Fruit fly (Drosophila melanogaster): ENCODE results near the gene Las.

The Las gene

dm6 chr3L:20462391-20462790 lies 30.2 kb upstream of the Las start:
- TF ChIP-seq sens-2 (GFP tag; IDR thresholded peaks at IDR 0.05): 0 out of 2 replicates have a peak, but pooled peaks have one; percentile 20
- no peak for TF ChIP-seq CG1647 (GFP tag; optimal IDR thresholded peaks at IDR 0.05)
- no peak for TF ChIP-seq CG9609 (GFP tag; optimal IDR thresholded peaks at IDR 0.05)
- no peak for TF ChIP-seq knrl (GFP tag; IDR thresholded peaks at IDR 0.05; ENCODE audit: partially characterized antibody)
- TF ChIP-seq Antp (GFP tag; optimal IDR thresholded peaks at IDR 0.05): no peak
- TF ChIP-seq br (optimal IDR thresholded peaks at IDR 0.05): no peak
- TF ChIP-seq Blimp-1 (GFP tag; optimal IDR thresholded peaks at IDR 0.05): no peak
- no peak for TF ChIP-seq CG14014 (GFP tag; IDR thresholded peaks at IDR 0.05)
- TF ChIP-seq CG34376 (GFP tag; optimal IDR thresholded peaks at IDR 0.05): peak; percentile 25
- no peak for TF ChIP-seq C15 (GFP tag; IDR thresholded peaks at IDR 0.05)
- TF ChIP-seq vvl (GFP tag; IDR thresholded peaks at IDR 0.05): no peak
- TF ChIP-seq slou (GFP tag; optimal IDR thresholded peaks at IDR 0.05): no peak
- no peak for TF ChIP-seq CG17361 (GFP tag; IDR thresholded peaks at IDR 0.05)
- TF ChIP-seq CG12942 (GFP tag; optimal IDR thresholded peaks at IDR 0.05): no peak
- no peak for TF ChIP-seq MBD-R2 (GFP tag; IDR thresholded peaks at IDR 0.05)
- peak; percentile 16 for TF ChIP-seq CG8388 (GFP tag; optimal IDR thresholded peaks at IDR 0.05)
- TF ChIP-seq CG13894 (tag; optimal IDR thresholded peaks at IDR 0.05): no peak
- TF ChIP-seq Adf1 (GFP tag; IDR thresholded peaks at IDR 0.05): no peak
- TF ChIP-seq CG16779 (GFP tag; IDR thresholded peaks at IDR 0.05): no peak
- TF ChIP-seq Dad (GFP tag; optimal IDR thresholded peaks at IDR 0.05): no peak
- no peak for TF ChIP-seq Bdp1 (GFP tag; optimal IDR thresholded peaks at IDR 0.05)
- TF ChIP-seq CG31441 (GFP tag; IDR thresholded peaks at IDR 0.05): no peak
- peak; percentile 99 for TF ChIP-seq exex (tag; optimal IDR thresholded peaks at IDR 0.05)
- no peak for TF ChIP-seq CG31388 (GFP tag; optimal IDR thresholded peaks at IDR 0.05)
- TF ChIP-seq D19A (tag; optimal IDR thresholded peaks at IDR 0.05): peak; percentile 37
- no peak for TF ChIP-seq CG12299 (tag; optimal IDR thresholded peaks at IDR 0.05)
- no peak for TF ChIP-seq CG11093 (GFP tag; IDR thresholded peaks at IDR 0.05)
- TF ChIP-seq grn (GFP tag; optimal IDR thresholded peaks at IDR 0.05): peak; percentile 49
- TF ChIP-seq sug (tag; optimal IDR thresholded peaks at IDR 0.05): peak; percentile 45
- TF ChIP-seq CG13296 (GFP tag; optimal IDR thresholded peaks at IDR 0.05): no peak
- TF ChIP-seq CG4617 (GFP tag; optimal IDR thresholded peaks at IDR 0.05; ENCODE audit: borderline replicate concordance): no peak
- no peak for TF ChIP-seq CG32767 (GFP tag; IDR thresholded peaks at IDR 0.05)
- no peak for TF ChIP-seq disco-r (GFP tag; optimal IDR thresholded peaks at IDR 0.05)
- no peak for TF ChIP-seq CG3838 (GFP tag; optimal IDR thresholded peaks at IDR 0.05)
- TF ChIP-seq CG4707 (GFP tag; optimal IDR thresholded peaks at IDR 0.05): no peak
- no peak for TF ChIP-seq lola (GFP tag; optimal IDR thresholded peaks at IDR 0.05)
- no peak for TF ChIP-seq CG16813 (GFP tag; IDR thresholded peaks at IDR 0.05; ENCODE audit: partially characterized antibody)

DNA sequence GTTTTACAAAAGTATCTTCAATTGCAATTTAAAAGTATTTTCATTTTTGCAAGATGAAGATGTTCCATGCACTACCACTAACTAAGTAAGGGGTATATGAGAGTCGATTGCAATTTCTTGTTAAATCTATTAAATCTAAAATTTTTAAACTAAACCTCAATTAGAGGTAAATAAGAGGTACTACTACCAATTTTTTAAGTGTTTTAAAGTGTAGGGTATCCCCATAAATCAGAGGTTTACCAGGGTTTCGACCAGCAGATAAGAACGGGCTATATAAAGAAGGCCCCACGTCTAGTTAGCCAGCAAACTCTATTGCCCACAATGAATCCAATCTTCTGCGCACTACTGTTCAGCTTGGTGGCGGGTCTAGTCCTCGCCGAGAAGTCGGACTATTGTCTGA lies 28.2 kb upstream of the Las start, which contains the start of gene mag:
Gene mag (plus strand): TSS at position 301 of the 400 bp plus-strand sequence.
- TF ChIP-seq usp (GFP tag; optimal IDR thresholded peaks at IDR 0.05) (no peak), Adf1 (GFP tag; IDR thresholded peaks at IDR 0.05) (no peak), Myb (GFP tag; optimal IDR thresholded peaks at IDR 0.05) (no peak), Camta (GFP tag; optimal IDR thresholded peaks at IDR 0.05) (no peak), Ada2b (GFP tag; IDR thresholded peaks at IDR 0.05) (no peak), CG14014 (GFP tag; IDR thresholded peaks at IDR 0.05) (no peak), CG2129 (GFP tag; IDR thresholded peaks at IDR 0.05; ENCODE audit: partially characterized antibody) (no peak), Sox100B (GFP tag; optimal IDR thresholded peaks at IDR 0.05) (no peak), tup (GFP tag; optimal IDR thresholded peaks at IDR 0.05) (no peak), hkb (optimal IDR thresholded peaks at IDR 0.05) (no peak), hkb (GFP tag; IDR thresholded peaks at IDR 0.05) (no peak)

All from whole organism, embryonic.